Worm (Caenorhabditis elegans) whole organism, young adult: ENCODE results near the gene srlf-30.

Experiments
- B0019.2 ChIP-seq: fragments of 200-800 bp; sonication (Bioruptor generic); conservative IDR thresholded peaks from 2 replicates; pipeline ENCODE4 v1.3.6; 2022; ENCODE audit warnings: missing genetic modification reagents, missing genetic modification characterization, missing compliant biosample characterization
- C17E4.6 ChIP-seq: fragments of 200-800 bp; sonication (Bioruptor generic); IDR thresholded peaks from 2 replicates; pipeline ENCODE4 v1.3.6; 2022; ENCODE audit warnings: missing genetic modification reagents, missing genetic modification characterization, missing compliant biosample characterization
- D2030.7 ChIP-seq: fragments of 200-800 bp; sonication (Bioruptor generic); IDR thresholded peaks from 2 replicates; pipeline ENCODE4 v1.3.6; 2022; ENCODE audit warnings: missing genetic modification reagents, missing genetic modification characterization, missing compliant biosample characterization
- F22D6.2 ChIP-seq: sonication (generic microtip); optimal IDR thresholded peaks from 2 replicates; lab custom pipeline; 2016; ENCODE audit warnings: mild to moderate bottlenecking, missing genetic modification characterization, missing compliant biosample characterization
- F23B12.7 ChIP-seq: sonication (generic microtip); optimal IDR thresholded peaks from 2 replicates; lab custom pipeline; 2017; ENCODE audit warnings: missing genetic modification characterization, mild to moderate bottlenecking, missing compliant biosample characterization, antibody characterized with exemption, moderate library complexity; ENCODE audit not compliant: insufficient read depth
- F39B2.1 ChIP-seq: fragments of 200-800 bp; sonication (Bioruptor generic); IDR thresholded peaks from 2 replicates; pipeline ENCODE4 v1.3.6; 2022; ENCODE audit warnings: missing genetic modification reagents, missing genetic modification characterization, missing compliant biosample characterization
- F49E8.2 ChIP-seq: sonication (generic microtip); optimal IDR thresholded peaks from 3 replicates; lab custom pipeline; 2017; ENCODE audit warnings: missing genetic modification characterization, mild to moderate bottlenecking, missing compliant biosample characterization, antibody characterized with exemption, moderate library complexity; ENCODE audit not compliant: insufficient read depth
- T07F8.4 ChIP-seq: sonication (generic microtip); optimal IDR thresholded peaks from 2 replicates; lab custom pipeline; 2016; ENCODE audit warnings: mild to moderate bottlenecking, missing genetic modification characterization, moderate library complexity, missing compliant biosample characterization
- Y53F4B.3 ChIP-seq: fragments of 200-800 bp; sonication (Bioruptor generic); IDR thresholded peaks from 2 replicates; pipeline ENCODE4 v1.3.6; 2022; ENCODE audit warnings: missing genetic modification reagents, missing genetic modification characterization, missing compliant biosample characterization
- Y56A3A.18 ChIP-seq: fragments of 200-800 bp; sonication (Bioruptor generic); IDR thresholded peaks from 2 replicates; pipeline ENCODE4 v1.3.6; 2022; ENCODE audit warnings: missing genetic modification reagents, missing genetic modification characterization, missing compliant biosample characterization
- Y67H2A.10 ChIP-seq: fragments of 200-800 bp; sonication (Bioruptor generic); conservative IDR thresholded peaks from 2 replicates; pipeline ENCODE4 v1.3.6; 2022; ENCODE audit warnings: missing genetic modification reagents, missing genetic modification characterization, missing compliant biosample characterization
- ama-1 ChIP-seq, 3 experiments: fragments of 150-350 bp in 1 of 3; sonication (generic microtip) in 2 of 3; optimal IDR thresholded peaks; 2 replicates each; lab custom pipeline; 2014 to 2018; ENCODE audit warnings: missing biosample characterization in 2 of 3, missing genetic modification characterization in 2 of 3, missing genetic modification reagents in 2 of 3
- atf-7 ChIP-seq: sonication (generic microtip); optimal IDR thresholded peaks from 2 replicates; lab custom pipeline; 2017; ENCODE audit warnings: mild to moderate bottlenecking, missing genetic modification characterization, missing compliant biosample characterization
- athp-1 ChIP-seq: sonication (generic microtip); optimal IDR thresholded peaks from 2 replicates; lab custom pipeline; 2017; ENCODE audit warnings: mild to moderate bottlenecking, missing genetic modification characterization, missing compliant biosample characterization
- attf-6 ChIP-seq: fragments of 200-800 bp; sonication (Bioruptor generic); IDR thresholded peaks from 2 replicates; pipeline ENCODE4 v1.3.6; 2022; ENCODE audit warnings: missing genetic modification reagents, missing genetic modification characterization, missing compliant biosample characterization
- bed-1 ChIP-seq: fragments of 200-800 bp; sonication (Bioruptor generic); IDR thresholded peaks from 2 replicates; pipeline ENCODE4 v1.3.6; 2022; ENCODE audit warnings: missing genetic modification reagents, missing genetic modification characterization, missing compliant biosample characterization
- bed-2 ChIP-seq: fragments of 200-800 bp; sonication (Bioruptor generic); IDR thresholded peaks from 2 replicates; pipeline ENCODE4 v1.3.6; 2022; ENCODE audit warnings: missing genetic modification reagents, missing genetic modification characterization, missing compliant biosample characterization
- cebp-2 ChIP-seq: fragments of 200-800 bp; sonication (Bioruptor generic); IDR thresholded peaks from 2 replicates; pipeline ENCODE4 v1.3.6; 2022; ENCODE audit warnings: missing genetic modification characterization, missing compliant biosample characterization
- die-1 ChIP-seq: sonication (generic microtip); optimal IDR thresholded peaks from 2 replicates; lab custom pipeline; 2016; ENCODE audit warnings: missing genotype, mild to moderate bottlenecking, missing genetic modification characterization, missing compliant biosample characterization
- dpff-1 ChIP-seq: sonication (generic microtip); optimal IDR thresholded peaks from 2 replicates; lab custom pipeline; 2017; ENCODE audit warnings: mild to moderate bottlenecking, missing genetic modification characterization, missing compliant biosample characterization
- egl-18 ChIP-seq: fragments of 200-800 bp; sonication (Bioruptor generic); IDR thresholded peaks from 2 replicates; pipeline ENCODE4 v1.3.6; 2022; ENCODE audit warnings: missing genetic modification reagents, missing genetic modification characterization, missing compliant biosample characterization
- egl-44 ChIP-seq: fragments of 200-800 bp; sonication (Bioruptor generic); IDR thresholded peaks from 2 replicates; pipeline ENCODE4 v1.3.6; 2022; ENCODE audit warnings: missing genetic modification reagents, missing genetic modification characterization, missing compliant biosample characterization
- fkh-3 ChIP-seq: sonication (generic microtip); optimal IDR thresholded peaks from 2 replicates; lab custom pipeline; 2016; ENCODE audit warnings: mild to moderate bottlenecking, missing genetic modification characterization, missing compliant biosample characterization
- hlh-12 ChIP-seq: sonication (generic microtip); optimal IDR thresholded peaks from 2 replicates; lab custom pipeline; 2016; ENCODE audit warnings: missing genetic modification characterization, missing compliant biosample characterization
- hlh-26 ChIP-seq: fragments of 200-800 bp; sonication (Bioruptor generic); conservative IDR thresholded peaks from 2 replicates; pipeline ENCODE4 v1.3.6; 2022; ENCODE audit warnings: missing genetic modification reagents, missing genetic modification characterization, missing compliant biosample characterization
- hmg-20 ChIP-seq: fragments of 200-800 bp; sonication (Bioruptor generic); IDR thresholded peaks from 2 replicates; pipeline ENCODE4 v1.3.6; 2022; ENCODE audit warnings: missing genetic modification reagents, missing genetic modification characterization, missing compliant biosample characterization
- lag-1 ChIP-seq: fragments of 200-800 bp; sonication (Bioruptor generic); IDR thresholded peaks from 2 replicates; pipeline ENCODE4 v1.3.6; 2022; ENCODE audit warnings: missing genetic modification reagents, missing genetic modification characterization, missing compliant biosample characterization
- lin-54 ChIP-seq: fragments of 200-800 bp; sonication (Bioruptor generic); optimal IDR thresholded peaks from 2 replicates; lab custom pipeline; 2018; ENCODE audit warnings: mild to moderate bottlenecking, missing genetic modification characterization, missing compliant biosample characterization
- lsy-27 ChIP-seq: sonication (generic microtip); optimal IDR thresholded peaks from 2 replicates; lab custom pipeline; 2017; ENCODE audit warnings: missing genetic modification characterization, mild to moderate bottlenecking, missing compliant biosample characterization, antibody characterized with exemption, missing genotype, borderline replicate concordance; ENCODE audit not compliant: insufficient read depth
- madf-10 ChIP-seq: sonication (generic microtip); optimal IDR thresholded peaks from 2 replicates; lab custom pipeline; 2016; ENCODE audit warnings: mild to moderate bottlenecking, missing genetic modification characterization, missing compliant biosample characterization
- madf-6 ChIP-seq: fragments of 200-800 bp; sonication (Bioruptor generic); IDR thresholded peaks from 2 replicates; pipeline ENCODE4 v1.3.6; 2022; ENCODE audit warnings: missing genetic modification reagents, missing genetic modification characterization, missing compliant biosample characterization
- madf-8 ChIP-seq: fragments of 200-800 bp; sonication (Bioruptor generic); conservative IDR thresholded peaks from 2 replicates; pipeline ENCODE4 v1.3.6; 2022; ENCODE audit warnings: missing genetic modification reagents, missing genetic modification characterization, missing compliant biosample characterization
- mes-4 ChIP-seq: sonication (generic microtip); optimal IDR thresholded peaks from 2 replicates; lab custom pipeline; 2016; ENCODE audit warnings: missing genotype, missing genetic modification characterization, missing compliant biosample characterization
- mxl-1 ChIP-seq: sonication (generic microtip); optimal IDR thresholded peaks from 2 replicates; lab custom pipeline; 2016; ENCODE audit warnings: missing genetic modification characterization, missing compliant biosample characterization
- nhr-27 ChIP-seq: fragments of 200-800 bp; sonication (Bioruptor generic); optimal IDR thresholded peaks from 2 replicates; lab custom pipeline; 2018; ENCODE audit warnings: mild to moderate bottlenecking, missing genetic modification characterization, moderate library complexity, missing compliant biosample characterization
- nhr-80 ChIP-seq: sonication (generic microtip); optimal IDR thresholded peaks from 2 replicates; lab custom pipeline; 2016; ENCODE audit warnings: missing genetic modification characterization, missing compliant biosample characterization
- nhr-90 ChIP-seq: sonication (generic microtip); optimal IDR thresholded peaks from 2 replicates; lab custom pipeline; 2016; ENCODE audit warnings: missing genotype, mild to moderate bottlenecking, missing genetic modification characterization, missing compliant biosample characterization
- pbrm-1 ChIP-seq: fragments of 200-800 bp; sonication (Bioruptor generic); IDR thresholded peaks from 2 replicates; pipeline ENCODE4 v1.3.6; 2022; ENCODE audit warnings: missing genetic modification reagents, missing genetic modification characterization, missing compliant biosample characterization
- rcor-1 ChIP-seq: fragments of 200-800 bp; sonication (Bioruptor generic); IDR thresholded peaks from 2 replicates; pipeline ENCODE4 v1.3.6; 2022; ENCODE audit warnings: missing genetic modification reagents, missing genetic modification characterization, missing compliant biosample characterization
- repo-1 ChIP-seq: sonication (generic microtip); optimal IDR thresholded peaks from 2 replicates; lab custom pipeline; 2017; ENCODE audit warnings: mild to moderate bottlenecking, missing genetic modification characterization, missing compliant biosample characterization
- sdz-38 ChIP-seq: sonication (generic microtip); optimal IDR thresholded peaks from 2 replicates; lab custom pipeline; 2016; ENCODE audit warnings: missing genotype, missing genetic modification characterization, missing compliant biosample characterization
- snpc-1.1 ChIP-seq: sonication (generic microtip); optimal IDR thresholded peaks from 2 replicates; lab custom pipeline; 2017; ENCODE audit warnings: missing genetic modification characterization, mild to moderate bottlenecking, missing compliant biosample characterization, antibody characterized with exemption, moderate library complexity, missing genotype, missing genetic modification reagents; ENCODE audit not compliant: insufficient read depth
- snpc-1.3 ChIP-seq: sonication (generic microtip); optimal IDR thresholded peaks from 2 replicates; lab custom pipeline; 2017; ENCODE audit warnings: missing genetic modification characterization, mild to moderate bottlenecking, missing compliant biosample characterization, antibody characterized with exemption, moderate library complexity, missing genotype, missing genetic modification reagents; ENCODE audit not compliant: insufficient read depth
- tbx-9 ChIP-seq: sonication (generic microtip); optimal IDR thresholded peaks from 2 replicates; lab custom pipeline; 2016; ENCODE audit warnings: borderline replicate concordance, missing genetic modification characterization, inconsistent platforms, missing compliant biosample characterization
- tlf-1 ChIP-seq: fragments of 200-800 bp; sonication (Bioruptor generic); optimal IDR thresholded peaks from 2 replicates; lab custom pipeline; 2018; ENCODE audit warnings: mild to moderate bottlenecking, missing genetic modification characterization, missing compliant biosample characterization
- unc-62 ChIP-seq: fragments of 150-350 bp; optimal IDR thresholded peaks from 2 replicates; lab custom pipeline; 2014; ENCODE audit warnings: missing biosample characterization, missing genetic modification reagents, missing genetic modification characterization
- ztf-18 ChIP-seq: sonication (generic microtip); optimal IDR thresholded peaks from 2 replicates; lab custom pipeline; 2016; ENCODE audit warnings: missing genotype, mild to moderate bottlenecking, missing genetic modification characterization, missing compliant biosample characterization
- ztf-28 ChIP-seq: fragments of 200-800 bp; sonication (Bioruptor generic); IDR thresholded peaks from 2 replicates; pipeline ENCODE4 v1.3.6; 2022; ENCODE audit warnings: missing genetic modification reagents, missing genetic modification characterization, missing compliant biosample characterization

The srlf-30 gene

ce11 chrIV:10936906-10937540, 36.8 kb downstream of the srlf-30 start, which contains the start of gene fic-1 (continued):
- TF ChIP-seq hmg-20 (GFP tag; lab: Robert Waterston, UW), result no peak
- TF ChIP-seq ztf-28 (GFP tag; lab: Robert Waterston, UW), result no peak
- TF ChIP-seq nhr-90 (tag; lab: Kevin White, UChicago), result no peak
- TF ChIP-seq mes-4 (tag; lab: Kevin White, UChicago), result no peak
- peak; percentile 61 for TF ChIP-seq madf-8 (GFP tag; lab: Robert Waterston, UW)
- TF ChIP-seq B0019.2 (GFP tag; lab: Robert Waterston, UW), result no peak
- no peak for TF ChIP-seq F49E8.2 (tag; lab: Kevin White, UChicago)
- TF ChIP-seq hlh-12 (tag; lab: Kevin White, UChicago), result no peak
- no peak for TF ChIP-seq sdz-38 (tag; lab: Kevin White, UChicago)
- TF ChIP-seq snpc-1.3 (tag; lab: Kevin White, UChicago), result no peak
- TF ChIP-seq Y53F4B.3, result no peak
- TF ChIP-seq tbx-9 (tag; lab: Kevin White, UChicago), result no peak
- TF ChIP-seq snpc-1.1, result no peak
- no peak for TF ChIP-seq dpff-1 (tag; lab: Kevin White, UChicago)
- TF ChIP-seq atf-7 (tag; lab: Kevin White, UChicago), result no peak
- peak; percentile 59 for TF ChIP-seq ztf-18 (tag; lab: Kevin White, UChicago)
- no peak for TF ChIP-seq die-1 (tag; lab: Kevin White, UChicago)
- TF ChIP-seq lag-1 (GFP tag; lab: Robert Waterston, UW), result no peak
- no peak for TF ChIP-seq nhr-80 (tag; lab: Kevin White, UChicago)
- TF ChIP-seq athp-1 (tag; lab: Kevin White, UChicago), result no peak
- TF ChIP-seq rcor-1, result peak; percentile 30; the same call in 1 of the 2 replicates
- TF ChIP-seq D2030.7 (GFP tag; lab: Robert Waterston, UW), result 0 out of 2 replicates have a peak, but pooled peaks have one; percentile 19
- peak; percentile 48 for TF ChIP-seq unc-62 (GFP tag; lab: Kevin White, UChicago)
- TF ChIP-seq egl-18 (GFP tag; lab: Robert Waterston, UW), result no peak
- TF ChIP-seq egl-44 (GFP tag; lab: Robert Waterston, UW), result no peak
- TF ChIP-seq pbrm-1 (GFP tag; lab: Robert Waterston, UW), result no peak; the same call in 1 of the 2 replicates
- TF ChIP-seq nhr-27 (tag; lab: Kevin White, UChicago), result no peak
- no peak for TF ChIP-seq bed-1
- TF ChIP-seq C17E4.6 (GFP tag; lab: Robert Waterston, UW), result no peak
- no peak for TF ChIP-seq lsy-27 (tag; lab: Kevin White, UChicago)
- no peak for TF ChIP-seq cebp-2 (GFP tag; lab: Robert Waterston, UW)
- no peak for TF ChIP-seq attf-6 (GFP tag; lab: Robert Waterston, UW)
- no peak for TF ChIP-seq Y56A3A.18 (GFP tag; lab: Robert Waterston, UW)
- TF ChIP-seq hlh-26 (GFP tag; lab: Robert Waterston, UW), result no peak
- no peak for TF ChIP-seq Y67H2A.10 (GFP tag; lab: Robert Waterston, UW)
- no peak for TF ChIP-seq F22D6.2
- no peak for TF ChIP-seq tlf-1 (GFP tag; lab: Kevin White, UChicago)
- TF ChIP-seq ama-1 (optimal IDR thresholded peaks at IDR 0.05; lab: Kevin White, UChicago), result no peak
- no peak for TF ChIP-seq ama-1 (GFP tag; optimal IDR thresholded peaks at IDR 0.05; lab: Kevin White, UChicago)
- no peak for TF ChIP-seq mxl-1 (tag; lab: Kevin White, UChicago)
- TF ChIP-seq F23B12.7 (tag; lab: Kevin White, UChicago), result peak; percentile 21
- TF ChIP-seq madf-6, result peak; percentile 86
- TF ChIP-seq F39B2.1 (GFP tag; lab: Robert Waterston, UW), result no peak
- no peak for TF ChIP-seq repo-1 (tag; lab: Kevin White, UChicago)
- peak; percentile 14 for TF ChIP-seq madf-10 (tag; lab: Kevin White, UChicago)
- TF ChIP-seq lin-54 (GFP tag; lab: Kevin White, UChicago), result no peak
- no peak for TF ChIP-seq T07F8.4
- TF ChIP-seq bed-2, result no peak
- TF ChIP-seq fkh-3 (tag; lab: Kevin White, UChicago), result no peak
